Worm (Caenorhabditis elegans): ENCODE measurements around the gene ncl-1.

ce11 chrIII:7723412-7724068, 4.0 kb downstream of the ncl-1 start:
- TF ChIP-seq nhr-11 (tag; optimal IDR thresholded peaks at IDR 0.05), result no peak
- no peak for TF ChIP-seq zfp-2 (tag; optimal IDR thresholded peaks at IDR 0.05)
- peak; percentile 51; the same call in 1 of the 2 replicates for TF ChIP-seq ctbp-1 (GFP tag; IDR thresholded peaks at IDR 0.05)

Measured in whole organism, L4 larva.